Worm (Caenorhabditis elegans): ENCODE results near the gene F41G4.7.

F41G4.7 gene

ce11 chrX:16796826-16797225 is 39.4 kb downstream of the F41G4.7 start (continued):
- TF ChIP-seq blmp-1 (tag; optimal IDR thresholded peaks at IDR 0.05), result peak; percentile 78
- peak; percentile 66 to 80 for TF ChIP-seq efl-1 (optimal IDR thresholded peaks at IDR 0.05)
- peak; percentile 33 to 87 for TF ChIP-seq efl-1 (GFP tag; optimal IDR thresholded peaks at IDR 0.05 in 1 of 2)
- peak; percentile 92 for TF ChIP-seq mep-1 (tag; optimal IDR thresholded peaks at IDR 0.05)
- TF ChIP-seq elt-2 (tag; optimal IDR thresholded peaks at IDR 0.05), result peak; percentile 66
- peak; percentile 11 for TF ChIP-seq aha-1 (tag; optimal IDR thresholded peaks at IDR 0.05)
- peak; percentile 88 for TF ChIP-seq mef-2 (tag; optimal IDR thresholded peaks at IDR 0.05)

- TF ChIP-seq efl-3 (GFP tag; optimal IDR thresholded peaks at IDR 0.05) (no peak), ets-5 (GFP tag; IDR thresholded peaks at IDR 0.05) (no peak), nhr-85 (tag) (peak; percentile 76), ztf-4 (tag; optimal IDR thresholded peaks at IDR 0.05) (no peak), lin-15B (tag; optimal IDR thresholded peaks at IDR 0.05) (no peak), nhr-84 (tag; optimal IDR thresholded peaks at IDR 0.05) (no peak), fkh-8 (tag; optimal IDR thresholded peaks at IDR 0.05) (no peak), elt-3 (tag; optimal IDR thresholded peaks at IDR 0.05) (no peak), lin-14 (GFP tag; optimal IDR thresholded peaks at IDR 0.05) (peak; percentile 33), nhr-76 (tag; optimal IDR thresholded peaks at IDR 0.05) (no peak), lsy-2 (tag; optimal IDR thresholded peaks at IDR 0.05) (no peak)
These were observed 40.2 kb downstream of the F41G4.7 start, which contains the start of gene aak-2 for ce11 chrX:16795978-16796377. Gene aak-2 (plus strand): TSS chrX:16796087.

ce11 chrX:16793470-16793869 is 42.7 kb downstream of the F41G4.7 start:
- TF ChIP-seq efl-1 (optimal IDR thresholded peaks at IDR 0.05) (peak in 1 of 2 experiments; percentile 12), efl-1 (GFP tag; optimal IDR thresholded peaks at IDR 0.05 in 1 of 2) (no peak), vab-15 (tag; optimal IDR thresholded peaks at IDR 0.05) (no peak), tbx-2 (tag; optimal IDR thresholded peaks at IDR 0.05) (peak; percentile 20), nhr-71 (tag; optimal IDR thresholded peaks at IDR 0.05) (peak; percentile 49), unc-130 (tag; optimal IDR thresholded peaks at IDR 0.05) (peak; percentile 34), pax-3 (tag; optimal IDR thresholded peaks at IDR 0.05) (no peak), fkh-8 (tag; optimal IDR thresholded peaks at IDR 0.05) (peak; percentile 35), snpc-4 (tag; optimal IDR thresholded peaks at IDR 0.05) (no peak), snu-23 (GFP tag; optimal IDR thresholded peaks at IDR 0.05) (peak; percentile 23), unc-98 (GFP tag; IDR thresholded peaks at IDR 0.05) (no peak), mab-9 (GFP tag; IDR thresholded peaks at IDR 0.05) (no peak), fkh-4 (tag; optimal IDR thresholded peaks at IDR 0.05; ENCODE audit: borderline replicate concordance) (no peak), hlh-17 (GFP tag; optimal IDR thresholded peaks at IDR 0.05; ENCODE audit: borderline replicate concordance) (no peak), fos-1 (tag; optimal IDR thresholded peaks at IDR 0.05) (no peak), ama-1 (optimal IDR thresholded peaks at IDR 0.05) (no peak), nhr-20 (tag; optimal IDR thresholded peaks at IDR 0.05) (peak; percentile 2), nhr-19 (GFP tag; conservative IDR thresholded peaks at IDR 0.05) (peak; percentile 23; the same call in 1 of the 2 replicates), blmp-1 (tag; optimal IDR thresholded peaks at IDR 0.05) (peak; percentile 17), lin-14 (GFP tag; optimal IDR thresholded peaks at IDR 0.05) (peak; percentile 78), unc-86 (tag; optimal IDR thresholded peaks at IDR 0.05) (no peak), nhr-47 (tag; optimal IDR thresholded peaks at IDR 0.05) (peak; percentile 38), swsn-7 (tag; optimal IDR thresholded peaks at IDR 0.05) (peak; percentile 18), skn-1 (tag; optimal IDR thresholded peaks at IDR 0.05) (no peak), rnt-1 (tag; optimal IDR thresholded peaks at IDR 0.05) (peak; percentile 33), unc-30 (tag; optimal IDR thresholded peaks at IDR 0.05) (no peak), lir-3 (tag; optimal IDR thresholded peaks at IDR 0.05; ENCODE audit: poor library complexity) (no peak), ztf-11 (tag; optimal IDR thresholded peaks at IDR 0.05) (no peak), mef-2 (tag; optimal IDR thresholded peaks at IDR 0.05) (no peak), lin-35 (GFP tag; optimal IDR thresholded peaks at IDR 0.05) (peak in 1 of 2 experiments; percentile 55), efl-3 (GFP tag; optimal IDR thresholded peaks at IDR 0.05) (no peak), elt-3 (tag; optimal IDR thresholded peaks at IDR 0.05) (peak in 1 of 6 experiments; percentile 46), nhr-85 (tag) (no peak), mdl-1 (tag; optimal IDR thresholded peaks at IDR 0.05) (peak in 1 of 2 experiments; percentile 72), lsy-2 (tag; optimal IDR thresholded peaks at IDR 0.05) (peak in 1 of 2 experiments; percentile 10), isw-1 (GFP tag; IDR thresholded peaks at IDR 0.05) (no peak)
